Worm (Caenorhabditis elegans): Measurements from ENCODE around the gene dmsr-9.

- TF ChIP-seq isw-1 (GFP tag; IDR thresholded peaks at IDR 0.05) = no peak
- no peak for TF ChIP-seq sptf-1 (tag; optimal IDR thresholded peaks at IDR 0.05)
- no peak for TF ChIP-seq unc-86 (tag; optimal IDR thresholded peaks at IDR 0.05)
- no peak for TF ChIP-seq lir-3 (tag; optimal IDR thresholded peaks at IDR 0.05; ENCODE audit: poor library complexity)
- no peak for TF ChIP-seq unc-130 (tag; optimal IDR thresholded peaks at IDR 0.05)
- no peak for TF ChIP-seq lsy-2 (tag; optimal IDR thresholded peaks at IDR 0.05)
These were observed 35.8 kb upstream of the dmsr-9 start, which contains the start of the genes T15B7.14 and col-143 for ce11 chrV:6835242-6835641.

Measured in whole organism, L1 larva.